Fruit fly (Drosophila melanogaster): ENCODE results near the gene CG7115.

dm6 chr2L:7799804-7800433 lies 21.0 kb upstream of the CG7115 start, which contains the start of the genes Herp and r2d2:
- TF ChIP-seq psq (GFP tag; optimal IDR thresholded peaks at IDR 0.05) (peak; percentile 54), Lim3 (GFP tag; IDR thresholded peaks at IDR 0.05) (peak; percentile 52; the same call in 1 of the 2 replicates), CG9932 (GFP tag; IDR thresholded peaks at IDR 0.05) (peak; percentile 95), Gsc (GFP tag; IDR thresholded peaks at IDR 0.05) (no peak; the same call in 1 of the 2 replicates), br (optimal IDR thresholded peaks at IDR 0.05) (no peak), CG12299 (tag; optimal IDR thresholded peaks at IDR 0.05) (peak; percentile 88), pho (GFP tag; optimal IDR thresholded peaks at IDR 0.05) (peak; percentile 95), sima (GFP tag; optimal IDR thresholded peaks at IDR 0.05) (peak; percentile 45), CG33213 (GFP tag; optimal IDR thresholded peaks at IDR 0.05) (peak; percentile 91), CG8089 (GFP tag; optimal IDR thresholded peaks at IDR 0.05) (peak; percentile 89), CG8359 (GFP tag; optimal IDR thresholded peaks at IDR 0.05; ENCODE audit: borderline replicate concordance) (peak; percentile 68), ash1 (GFP tag; optimal IDR thresholded peaks at IDR 0.05) (peak; percentile 55), Poxn (GFP tag; IDR thresholded peaks at IDR 0.05) (peak; percentile 83), CG3995 (GFP tag; optimal IDR thresholded peaks at IDR 0.05) (peak; percentile 100)
